Worm (Caenorhabditis elegans) whole organism, young adult: ENCODE measurements around the gene mff-1.

ENCODE experiments used
- B0019.2 ChIP-seq: fragments of 200-800 bp; sonication (Bioruptor generic); conservative IDR thresholded peaks from 2 replicates; pipeline ENCODE4 v1.3.6; 2022; ENCODE audit warnings: missing genetic modification reagents, missing genetic modification characterization, missing compliant biosample characterization
- C17E4.6 ChIP-seq: fragments of 200-800 bp; sonication (Bioruptor generic); IDR thresholded peaks from 2 replicates; pipeline ENCODE4 v1.3.6; 2022; ENCODE audit warnings: missing genetic modification reagents, missing genetic modification characterization, missing compliant biosample characterization
- F22D6.2 ChIP-seq: sonication (generic microtip); optimal IDR thresholded peaks from 2 replicates; lab custom pipeline; 2016; ENCODE audit warnings: mild to moderate bottlenecking, missing genetic modification characterization, missing compliant biosample characterization
- F52B5.7 ChIP-seq: sonication (generic microtip); optimal IDR thresholded peaks from 2 replicates; lab custom pipeline; 2016; ENCODE audit warnings: mild to moderate bottlenecking, missing genetic modification characterization, missing compliant biosample characterization
- F57C9.4 ChIP-seq: sonication (generic microtip); optimal IDR thresholded peaks from 2 replicates; lab custom pipeline; 2017; ENCODE audit warnings: mild to moderate bottlenecking, missing genetic modification characterization, missing compliant biosample characterization
- T07F8.4 ChIP-seq: sonication (generic microtip); optimal IDR thresholded peaks from 2 replicates; lab custom pipeline; 2016; ENCODE audit warnings: mild to moderate bottlenecking, missing genetic modification characterization, moderate library complexity, missing compliant biosample characterization
- T26A5.8 ChIP-seq: sonication (generic microtip); optimal IDR thresholded peaks from 2 replicates; lab custom pipeline; 2016; ENCODE audit warnings: missing genetic modification characterization, missing compliant biosample characterization
- Y67H2A.10 ChIP-seq: fragments of 200-800 bp; sonication (Bioruptor generic); conservative IDR thresholded peaks from 2 replicates; pipeline ENCODE4 v1.3.6; 2022; ENCODE audit warnings: missing genetic modification reagents, missing genetic modification characterization, missing compliant biosample characterization
- Y95B8A.8 ChIP-seq: fragments of 200-800 bp; sonication (Bioruptor generic); IDR thresholded peaks from 2 replicates; pipeline ENCODE4 v1.3.6; 2022; ENCODE audit warnings: missing genetic modification reagents, missing genetic modification characterization, missing compliant biosample characterization
- akir-1 ChIP-seq: fragments of 200-800 bp; sonication (Bioruptor generic); optimal IDR thresholded peaks from 2 replicates; lab custom pipeline; 2018; ENCODE audit warnings: mild to moderate bottlenecking, missing genetic modification characterization, moderate library complexity, missing compliant biosample characterization
- ama-1 ChIP-seq, 3 experiments: fragments of 150-350 bp in 1 of 3; sonication (generic microtip) in 2 of 3; optimal IDR thresholded peaks; 2 replicates each; lab custom pipeline; 2014 to 2018; ENCODE audit warnings: missing biosample characterization in 2 of 3, missing genetic modification characterization in 2 of 3, missing genetic modification reagents in 2 of 3
- aptf-2 ChIP-seq: fragments of 200-800 bp; sonication (Bioruptor generic); conservative IDR thresholded peaks from 2 replicates; pipeline ENCODE4 v1.3.6; 2022; ENCODE audit warnings: missing genetic modification reagents, missing genetic modification characterization, missing compliant biosample characterization
- attf-5 ChIP-seq: fragments of 200-800 bp; sonication (Bioruptor generic); optimal IDR thresholded peaks from 2 replicates; lab custom pipeline; 2018; ENCODE audit warnings: mild to moderate bottlenecking, missing genetic modification characterization, missing compliant biosample characterization
- bed-1 ChIP-seq: fragments of 200-800 bp; sonication (Bioruptor generic); IDR thresholded peaks from 2 replicates; pipeline ENCODE4 v1.3.6; 2022; ENCODE audit warnings: missing genetic modification reagents, missing genetic modification characterization, missing compliant biosample characterization
- bed-2 ChIP-seq: fragments of 200-800 bp; sonication (Bioruptor generic); IDR thresholded peaks from 2 replicates; pipeline ENCODE4 v1.3.6; 2022; ENCODE audit warnings: missing genetic modification reagents, missing genetic modification characterization, missing compliant biosample characterization
- ceh-58 ChIP-seq: fragments of 200-800 bp; sonication (Bioruptor generic); IDR thresholded peaks from 2 replicates; pipeline ENCODE4 v1.3.6; 2022; ENCODE audit warnings: missing genetic modification characterization, missing compliant biosample characterization
- ceh-79 ChIP-seq: sonication (generic microtip); optimal IDR thresholded peaks from 2 replicates; lab custom pipeline; 2017; ENCODE audit warnings: mild to moderate bottlenecking, missing genetic modification characterization, missing compliant biosample characterization
- ceh-91 ChIP-seq: fragments of 200-800 bp; sonication (Bioruptor generic); IDR thresholded peaks from 2 replicates; pipeline ENCODE4 v1.3.6; 2022; ENCODE audit warnings: missing genetic modification reagents, missing genetic modification characterization, missing compliant biosample characterization
- chd-7 ChIP-seq: sonication (generic microtip); optimal IDR thresholded peaks from 2 replicates; lab custom pipeline; 2016; ENCODE audit warnings: mild to moderate bottlenecking, missing genetic modification characterization, moderate library complexity, missing compliant biosample characterization
- dox-1 ChIP-seq: fragments of 200-800 bp; sonication (Bioruptor generic); IDR thresholded peaks from 2 replicates; pipeline ENCODE4 v1.3.6; 2022; ENCODE audit warnings: missing genetic modification reagents, missing genetic modification characterization, missing compliant biosample characterization
- dpl-1 ChIP-seq: fragments of 150-350 bp; optimal IDR thresholded peaks from 2 replicates; lab custom pipeline; 2014; ENCODE audit warnings: missing biosample characterization, missing genetic modification reagents, missing genetic modification characterization
- efl-1 ChIP-seq: fragments of 150-350 bp; optimal IDR thresholded peaks from 2 replicates; lab custom pipeline; 2014; ENCODE audit warnings: missing biosample characterization, missing genetic modification reagents, missing genetic modification characterization
- egl-44 ChIP-seq: fragments of 200-800 bp; sonication (Bioruptor generic); IDR thresholded peaks from 2 replicates; pipeline ENCODE4 v1.3.6; 2022; ENCODE audit warnings: missing genetic modification reagents, missing genetic modification characterization, missing compliant biosample characterization
- egrh-3 ChIP-seq: fragments of 200-800 bp; sonication (Bioruptor generic); IDR thresholded peaks from 2 replicates; pipeline ENCODE4 v1.3.6; 2022; ENCODE audit warnings: missing genetic modification reagents, missing genetic modification characterization, missing compliant biosample characterization
- ets-4 ChIP-seq: fragments of 200-800 bp; sonication (Bioruptor generic); optimal IDR thresholded peaks from 2 replicates; lab custom pipeline; 2018; ENCODE audit warnings: mild to moderate bottlenecking, missing genetic modification characterization, missing compliant biosample characterization
- him-1 ChIP-seq: sonication (generic microtip); optimal IDR thresholded peaks from 2 replicates; lab custom pipeline; 2016; ENCODE audit warnings: missing genotype, missing genetic modification reagents, missing genetic modification characterization, missing compliant biosample characterization
- hlh-26 ChIP-seq: fragments of 200-800 bp; sonication (Bioruptor generic); conservative IDR thresholded peaks from 2 replicates; pipeline ENCODE4 v1.3.6; 2022; ENCODE audit warnings: missing genetic modification reagents, missing genetic modification characterization, missing compliant biosample characterization
- hmg-1.2 ChIP-seq: fragments of 200-800 bp; sonication (Bioruptor generic); IDR thresholded peaks from 2 replicates; pipeline ENCODE4 v1.3.6; 2022; ENCODE audit warnings: missing genetic modification reagents, missing genetic modification characterization, missing compliant biosample characterization
- hrde-1 ChIP-seq: sonication (generic microtip); optimal IDR thresholded peaks from 2 replicates; lab custom pipeline; 2016; ENCODE audit warnings: missing genetic modification characterization, mild to moderate bottlenecking, missing compliant biosample characterization, moderate library complexity, missing genotype, missing genetic modification reagents, borderline replicate concordance
- lin-35 ChIP-seq, 3 experiments: fragments of 150-350 bp in 2 of 3; sonication (generic microtip) in 1 of 3; optimal IDR thresholded peaks; 2 replicates each; lab custom pipeline; 2014 to 2018; ENCODE audit warnings: missing biosample characterization in 3 of 3, missing genetic modification characterization in 3 of 3, missing genetic modification reagents in 3 of 3
- lin-54 ChIP-seq: fragments of 200-800 bp; sonication (Bioruptor generic); optimal IDR thresholded peaks from 2 replicates; lab custom pipeline; 2018; ENCODE audit warnings: mild to moderate bottlenecking, missing genetic modification characterization, missing compliant biosample characterization
- lir-1 ChIP-seq: fragments of 200-800 bp; sonication (Bioruptor generic); conservative IDR thresholded peaks from 2 replicates; pipeline ENCODE4 v1.3.6; 2022; ENCODE audit warnings: missing genetic modification reagents, missing genetic modification characterization, missing compliant biosample characterization
- mes-4 ChIP-seq: sonication (generic microtip); optimal IDR thresholded peaks from 2 replicates; lab custom pipeline; 2016; ENCODE audit warnings: missing genotype, missing genetic modification characterization, missing compliant biosample characterization
- nfya-2 ChIP-seq: fragments of 200-800 bp; sonication (Bioruptor generic); IDR thresholded peaks from 2 replicates; pipeline ENCODE4 v1.3.6; 2022; ENCODE audit warnings: missing genetic modification reagents, missing genetic modification characterization, missing compliant biosample characterization
- nhr-120 ChIP-seq: fragments of 200-800 bp; sonication (Bioruptor generic); IDR thresholded peaks from 2 replicates; pipeline ENCODE4 v1.3.6; 2022; ENCODE audit warnings: missing genetic modification characterization, missing compliant biosample characterization
- pbrm-1 ChIP-seq: fragments of 200-800 bp; sonication (Bioruptor generic); IDR thresholded peaks from 2 replicates; pipeline ENCODE4 v1.3.6; 2022; ENCODE audit warnings: missing genetic modification reagents, missing genetic modification characterization, missing compliant biosample characterization
- sdz-38 ChIP-seq: sonication (generic microtip); optimal IDR thresholded peaks from 2 replicates; lab custom pipeline; 2016; ENCODE audit warnings: missing genotype, missing genetic modification characterization, missing compliant biosample characterization
- sea-2 ChIP-seq: fragments of 200-800 bp; sonication (Bioruptor generic); IDR thresholded peaks from 2 replicates; pipeline ENCODE4 v1.3.6; 2022; ENCODE audit warnings: missing genetic modification characterization, missing compliant biosample characterization
- snpc-1.3 ChIP-seq: sonication (generic microtip); optimal IDR thresholded peaks from 2 replicates; lab custom pipeline; 2017; ENCODE audit warnings: missing genetic modification characterization, mild to moderate bottlenecking, missing compliant biosample characterization, antibody characterized with exemption, moderate library complexity, missing genotype, missing genetic modification reagents; ENCODE audit not compliant: insufficient read depth
- snpc-3.4 ChIP-seq: sonication (generic microtip); optimal IDR thresholded peaks from 2 replicates; lab custom pipeline; 2017; ENCODE audit warnings: missing genetic modification characterization, mild to moderate bottlenecking, missing compliant biosample characterization, antibody characterized with exemption, moderate library complexity, missing genotype, missing genetic modification reagents
- somi-1 ChIP-seq: fragments of 200-800 bp; sonication (Bioruptor generic); optimal IDR thresholded peaks from 2 replicates; lab custom pipeline; 2018; ENCODE audit warnings: mild to moderate bottlenecking, missing genetic modification characterization, missing compliant biosample characterization
- tbx-9 ChIP-seq: sonication (generic microtip); optimal IDR thresholded peaks from 2 replicates; lab custom pipeline; 2016; ENCODE audit warnings: borderline replicate concordance, missing genetic modification characterization, inconsistent platforms, missing compliant biosample characterization
- ztf-6 ChIP-seq: fragments of 200-800 bp; sonication (Bioruptor generic); IDR thresholded peaks from 2 replicates; pipeline ENCODE4 v1.3.6; 2022; ENCODE audit warnings: missing genetic modification reagents, missing genetic modification characterization, missing compliant biosample characterization

Gene mff-1

ce11 chrX:12987119-12987518 is at the start of gene mff-1:
TSS of gene mff-1 (minus strand) at chrX:12987219.
- no peak for TF ChIP-seq lin-54 (GFP tag; lab: Kevin White, UChicago)
- no peak for TF ChIP-seq hrde-1 (tag; lab: Kevin White, UChicago)
- no peak for TF ChIP-seq hmg-1.2

ce11 chrX:13034333-13034732 is 47.3 kb upstream of the mff-1 start:
- TF ChIP-seq lin-35 (GFP tag; optimal IDR thresholded peaks at IDR 0.05; lab: Kevin White, UChicago) (no peak), Y67H2A.10 (GFP tag; lab: Robert Waterston, UW) (no peak), Y95B8A.8 (GFP tag; lab: Robert Waterston, UW) (no peak), snpc-3.4 (no peak), ets-4 (GFP tag; lab: Kevin White, UChicago) (no peak), ama-1 (optimal IDR thresholded peaks at IDR 0.05; lab: Kevin White, UChicago) (no peak), ama-1 (GFP tag; optimal IDR thresholded peaks at IDR 0.05; lab: Kevin White, UChicago) (no peak), pbrm-1 (GFP tag; lab: Robert Waterston, UW) (no peak), snpc-1.3 (tag; lab: Kevin White, UChicago) (no peak), F57C9.4 (tag; lab: Kevin White, UChicago) (no peak), T26A5.8 (no peak), him-1 (no peak), somi-1 (GFP tag; lab: Kevin White, UChicago) (no peak), F22D6.2 (tag; lab: Kevin White, UChicago) (no peak), dox-1 (no peak), bed-1 (GFP tag; lab: Robert Waterston, UW) (no peak), B0019.2 (GFP tag; lab: Robert Waterston, UW) (no peak), lir-1 (GFP tag; lab: Robert Waterston, UW) (no peak), nhr-120 (GFP tag; lab: Robert Waterston, UW) (no peak), F52B5.7 (tag; lab: Kevin White, UChicago) (no peak)
- TF ChIP-seq, all 124 proteins: peak for 0

ce11 chrX:13033850-13034249 is 46.8 kb upstream of the mff-1 start:
- TF ChIP-seq nhr-120 (GFP tag; lab: Robert Waterston, UW) (no peak), T07F8.4 (tag; lab: Kevin White, UChicago) (no peak), akir-1 (GFP tag; lab: Kevin White, UChicago) (no peak), bed-2 (GFP tag; lab: Robert Waterston, UW) (no peak), tbx-9 (no peak), ztf-6 (GFP tag; lab: Robert Waterston, UW) (no peak), sea-2 (GFP tag; lab: Robert Waterston, UW) (no peak), ceh-91 (GFP tag; lab: Robert Waterston, UW) (no peak), ceh-79 (tag; lab: Kevin White, UChicago) (no peak), attf-5 (GFP tag; lab: Kevin White, UChicago) (no peak)

- no peak for TF ChIP-seq mes-4 (tag; lab: Kevin White, UChicago)
- TF ChIP-seq T07F8.4 (tag; lab: Kevin White, UChicago), result no peak
- TF ChIP-seq efl-1, result no peak
- no peak for TF ChIP-seq dpl-1 (GFP tag; lab: Kevin White, UChicago)
- TF ChIP-seq ceh-58, result no peak
- TF ChIP-seq chd-7 (tag; lab: Kevin White, UChicago), result no peak
- no peak for TF ChIP-seq F22D6.2 (tag; lab: Kevin White, UChicago)
- TF ChIP-seq C17E4.6, result no peak
- TF ChIP-seq egl-44 (GFP tag; lab: Robert Waterston, UW), result no peak
- no peak for TF ChIP-seq hlh-26 (GFP tag; lab: Robert Waterston, UW)
- TF ChIP-seq nfya-2 (GFP tag; lab: Robert Waterston, UW), result no peak
- TF ChIP-seq sdz-38 (tag; lab: Kevin White, UChicago), result no peak
- no peak for TF ChIP-seq aptf-2
- TF ChIP-seq egrh-3 (GFP tag; lab: Robert Waterston, UW), result no peak
Observed at ce11 chrX:13032610-13033009, 45.6 kb upstream of the mff-1 start, which contains the start of gene npr-10. TSS of gene npr-10 (minus strand) at chrX:13032710.
